Worm (Caenorhabditis elegans) whole organism, young adult: ENCODE results near the gene bcc-1.
A peak's percentile ranks its signal among the peaks of the same experiment; 100 is the strongest.

Source experiments
- B0035.1 ChIP-seq: sonication (generic microtip); optimal IDR thresholded peaks from 2 replicates; lab custom pipeline; 2016; ENCODE audit warnings: missing genetic modification characterization, mild to moderate bottlenecking, missing compliant biosample characterization, missing genotype, missing genetic modification reagents
- B0336.3 ChIP-seq: fragments of 200-800 bp; sonication (Bioruptor generic); IDR thresholded peaks from 2 replicates; pipeline ENCODE4 v1.3.6; 2022; ENCODE audit warnings: missing genetic modification characterization, missing compliant biosample characterization
- D2030.7 ChIP-seq: fragments of 200-800 bp; sonication (Bioruptor generic); IDR thresholded peaks from 2 replicates; pipeline ENCODE4 v1.3.6; 2022; ENCODE audit warnings: missing genetic modification reagents, missing genetic modification characterization, missing compliant biosample characterization
- F33H1.4 ChIP-seq: fragments of 200-800 bp; sonication (Bioruptor generic); IDR thresholded peaks from 2 replicates; pipeline ENCODE4 v1.3.6; 2022; ENCODE audit warnings: missing genetic modification reagents, missing genetic modification characterization, missing compliant biosample characterization
- F49E8.2 ChIP-seq: sonication (generic microtip); optimal IDR thresholded peaks from 3 replicates; lab custom pipeline; 2017; ENCODE audit warnings: missing genetic modification characterization, mild to moderate bottlenecking, missing compliant biosample characterization, antibody characterized with exemption, moderate library complexity; ENCODE audit not compliant: insufficient read depth
- F57A8.1 ChIP-seq: fragments of 200-800 bp; sonication (Bioruptor generic); optimal IDR thresholded peaks from 2 replicates; lab custom pipeline; 2018; ENCODE audit warnings: mild to moderate bottlenecking, missing genetic modification characterization, moderate library complexity, missing compliant biosample characterization
- F57C9.4 ChIP-seq: sonication (generic microtip); optimal IDR thresholded peaks from 2 replicates; lab custom pipeline; 2017; ENCODE audit warnings: mild to moderate bottlenecking, missing genetic modification characterization, missing compliant biosample characterization
- K11D2.4 ChIP-seq: fragments of 200-800 bp; sonication (Bioruptor generic); IDR thresholded peaks from 2 replicates; pipeline ENCODE4 v1.3.6; 2022; ENCODE audit warnings: missing genetic modification reagents, missing genetic modification characterization, missing compliant biosample characterization
- ZK185.1 ChIP-seq: sonication (generic microtip); optimal IDR thresholded peaks from 2 replicates; lab custom pipeline; 2016; ENCODE audit warnings: mild to moderate bottlenecking, missing genetic modification characterization, missing compliant biosample characterization; ENCODE audit not compliant: poor library complexity, severe bottlenecking
- ama-1 ChIP-seq, 3 experiments: fragments of 150-350 bp in 1 of 3; sonication (generic microtip) in 2 of 3; optimal IDR thresholded peaks; 2 replicates each; lab custom pipeline; 2014 to 2018; ENCODE audit warnings: missing biosample characterization in 2 of 3, missing genetic modification characterization in 2 of 3, missing genetic modification reagents in 2 of 3
- atf-7 ChIP-seq: sonication (generic microtip); optimal IDR thresholded peaks from 2 replicates; lab custom pipeline; 2017; ENCODE audit warnings: mild to moderate bottlenecking, missing genetic modification characterization, missing compliant biosample characterization
- athp-1 ChIP-seq: sonication (generic microtip); optimal IDR thresholded peaks from 2 replicates; lab custom pipeline; 2017; ENCODE audit warnings: mild to moderate bottlenecking, missing genetic modification characterization, missing compliant biosample characterization
- attf-5 ChIP-seq: fragments of 200-800 bp; sonication (Bioruptor generic); optimal IDR thresholded peaks from 2 replicates; lab custom pipeline; 2018; ENCODE audit warnings: mild to moderate bottlenecking, missing genetic modification characterization, missing compliant biosample characterization
- attf-6 ChIP-seq: fragments of 200-800 bp; sonication (Bioruptor generic); IDR thresholded peaks from 2 replicates; pipeline ENCODE4 v1.3.6; 2022; ENCODE audit warnings: missing genetic modification reagents, missing genetic modification characterization, missing compliant biosample characterization
- cebp-1 ChIP-seq, 2 experiments: fragments of 200-800 bp in 1 of 2; sonication (Bioruptor generic) in 1 of 2; sonication (generic microtip) in 1 of 2; IDR thresholded peaks in 1 of 2; optimal IDR thresholded peaks in 1 of 2; 2 replicates each; pipeline versions ENCODE4 v1.3.6 to Lab custom; 2017 to 2022; ENCODE audit warnings: missing compliant biosample characterization in 2 of 2, missing genetic modification characterization in 2 of 2, mild to moderate bottlenecking in 1 of 2, missing genetic modification reagents in 1 of 2, moderate library complexity in 1 of 2
- chd-7 ChIP-seq: sonication (generic microtip); optimal IDR thresholded peaks from 2 replicates; lab custom pipeline; 2016; ENCODE audit warnings: mild to moderate bottlenecking, missing genetic modification characterization, moderate library complexity, missing compliant biosample characterization
- dox-1 ChIP-seq: fragments of 200-800 bp; sonication (Bioruptor generic); IDR thresholded peaks from 2 replicates; pipeline ENCODE4 v1.3.6; 2022; ENCODE audit warnings: missing genetic modification reagents, missing genetic modification characterization, missing compliant biosample characterization
- dpff-1 ChIP-seq: sonication (generic microtip); optimal IDR thresholded peaks from 2 replicates; lab custom pipeline; 2017; ENCODE audit warnings: mild to moderate bottlenecking, missing genetic modification characterization, missing compliant biosample characterization
- dpl-1 ChIP-seq: fragments of 150-350 bp; optimal IDR thresholded peaks from 2 replicates; lab custom pipeline; 2014; ENCODE audit warnings: missing biosample characterization, missing genetic modification reagents, missing genetic modification characterization
- egrh-3 ChIP-seq: fragments of 200-800 bp; sonication (Bioruptor generic); IDR thresholded peaks from 2 replicates; pipeline ENCODE4 v1.3.6; 2022; ENCODE audit warnings: missing genetic modification reagents, missing genetic modification characterization, missing compliant biosample characterization
- ekl-4 ChIP-seq: fragments of 200-800 bp; sonication (Bioruptor generic); IDR thresholded peaks from 2 replicates; pipeline ENCODE4 v1.3.6; 2022; ENCODE audit warnings: missing genetic modification reagents, missing genetic modification characterization, missing compliant biosample characterization
- gei-17 ChIP-seq: fragments of 200-800 bp; sonication (Bioruptor generic); optimal IDR thresholded peaks from 2 replicates; lab custom pipeline; 2018; ENCODE audit warnings: mild to moderate bottlenecking, missing genetic modification characterization, missing compliant biosample characterization
- hmg-1.2 ChIP-seq: fragments of 200-800 bp; sonication (Bioruptor generic); IDR thresholded peaks from 2 replicates; pipeline ENCODE4 v1.3.6; 2022; ENCODE audit warnings: missing genetic modification reagents, missing genetic modification characterization, missing compliant biosample characterization
- let-526 ChIP-seq: fragments of 200-800 bp; sonication (Bioruptor generic); IDR thresholded peaks from 2 replicates; pipeline ENCODE4 v1.3.6; 2022; ENCODE audit warnings: missing genetic modification reagents, missing genetic modification characterization, missing compliant biosample characterization
- lin-40 ChIP-seq: sonication (generic microtip); optimal IDR thresholded peaks from 2 replicates; lab custom pipeline; 2016; ENCODE audit warnings: missing genetic modification characterization, mild to moderate bottlenecking, missing compliant biosample characterization, missing genotype, missing genetic modification reagents
- lsl-1 ChIP-seq: fragments of 200-800 bp; sonication (Bioruptor generic); optimal IDR thresholded peaks from 2 replicates; lab custom pipeline; 2018; ENCODE audit warnings: mild to moderate bottlenecking, missing genetic modification characterization, moderate library complexity, missing compliant biosample characterization
- madf-6 ChIP-seq: fragments of 200-800 bp; sonication (Bioruptor generic); IDR thresholded peaks from 2 replicates; pipeline ENCODE4 v1.3.6; 2022; ENCODE audit warnings: missing genetic modification reagents, missing genetic modification characterization, missing compliant biosample characterization
- mes-4 ChIP-seq: sonication (generic microtip); optimal IDR thresholded peaks from 2 replicates; lab custom pipeline; 2016; ENCODE audit warnings: missing genotype, missing genetic modification characterization, missing compliant biosample characterization
- mxl-1 ChIP-seq: sonication (generic microtip); optimal IDR thresholded peaks from 2 replicates; lab custom pipeline; 2016; ENCODE audit warnings: missing genetic modification characterization, missing compliant biosample characterization
- nfya-1 ChIP-seq: sonication (generic microtip); optimal IDR thresholded peaks from 2 replicates; lab custom pipeline; 2017; ENCODE audit warnings: antibody characterized with exemption, missing compliant biosample characterization, missing genetic modification characterization, borderline replicate concordance; ENCODE audit not compliant: insufficient read depth
- pbrm-1 ChIP-seq: fragments of 200-800 bp; sonication (Bioruptor generic); IDR thresholded peaks from 2 replicates; pipeline ENCODE4 v1.3.6; 2022; ENCODE audit warnings: missing genetic modification reagents, missing genetic modification characterization, missing compliant biosample characterization
- pha-4 ChIP-seq: fragments of 150-350 bp; sonication (generic microtip); optimal IDR thresholded peaks from 2 replicates; lab custom pipeline; 2014; ENCODE audit warnings: missing biosample characterization, missing genetic modification reagents, missing genetic modification characterization
- rpc-1 ChIP-seq, 2 experiments: fragments of 150-350 bp in 1 of 2; sonication (generic microtip) in 1 of 2; optimal IDR thresholded peaks; 2 replicates each; lab custom pipeline; 2014 to 2018; ENCODE audit warnings: missing biosample characterization in 1 of 2, missing genetic modification characterization in 1 of 2, missing genetic modification reagents in 1 of 2, missing genotype in 1 of 2
- snpc-1.1 ChIP-seq: sonication (generic microtip); optimal IDR thresholded peaks from 2 replicates; lab custom pipeline; 2017; ENCODE audit warnings: missing genetic modification characterization, mild to moderate bottlenecking, missing compliant biosample characterization, antibody characterized with exemption, moderate library complexity, missing genotype, missing genetic modification reagents; ENCODE audit not compliant: insufficient read depth
- snpc-3.4 ChIP-seq: sonication (generic microtip); optimal IDR thresholded peaks from 2 replicates; lab custom pipeline; 2017; ENCODE audit warnings: missing genetic modification characterization, mild to moderate bottlenecking, missing compliant biosample characterization, antibody characterized with exemption, moderate library complexity, missing genotype, missing genetic modification reagents
- snpc-4 ChIP-seq, 5 experiments: fragments of 150-350 bp in 1 of 5; sonication (generic microtip) in 4 of 5; optimal IDR thresholded peaks; 2 replicates each; lab custom pipeline; 2014 to 2018; ENCODE audit warnings: missing genetic modification characterization in 5 of 5, missing biosample characterization in 3 of 5, antibody characterized with exemption in 2 of 5, mild to moderate bottlenecking in 2 of 5, missing compliant biosample characterization in 2 of 5, missing genotype in 2 of 5, moderate library complexity in 2 of 5, missing genetic modification reagents in 1 of 5
- tbp1 ChIP-seq: fragments of 200-800 bp; sonication (Bioruptor generic); optimal IDR thresholded peaks from 2 replicates; lab custom pipeline; 2018; ENCODE audit warnings: mild to moderate bottlenecking, missing genetic modification characterization, missing compliant biosample characterization
- tbx-9 ChIP-seq: sonication (generic microtip); optimal IDR thresholded peaks from 2 replicates; lab custom pipeline; 2016; ENCODE audit warnings: borderline replicate concordance, missing genetic modification characterization, inconsistent platforms, missing compliant biosample characterization
- unc-62 ChIP-seq: fragments of 150-350 bp; optimal IDR thresholded peaks from 2 replicates; lab custom pipeline; 2014; ENCODE audit warnings: missing biosample characterization, missing genetic modification reagents, missing genetic modification characterization
- xnd-1 ChIP-seq: sonication (generic microtip); optimal IDR thresholded peaks from 2 replicates; lab custom pipeline; 2016; ENCODE audit warnings: missing genotype, missing genetic modification reagents, missing genetic modification characterization, missing compliant biosample characterization
- zfh-2 ChIP-seq: fragments of 200-800 bp; sonication (Bioruptor generic); conservative IDR thresholded peaks from 2 replicates; pipeline ENCODE4 v1.3.6; 2022; ENCODE audit warnings: missing genetic modification reagents, missing genetic modification characterization, missing compliant biosample characterization
- ztf-18 ChIP-seq: sonication (generic microtip); optimal IDR thresholded peaks from 2 replicates; lab custom pipeline; 2016; ENCODE audit warnings: missing genotype, mild to moderate bottlenecking, missing genetic modification characterization, missing compliant biosample characterization

Gene bcc-1

ce11 chrIV:11119972-11120562 lies 27.7 kb upstream of the bcc-1 start:
- TF ChIP-seq F57C9.4 (tag; lab: Kevin White, UChicago) = no peak
- peak; percentile 5 for TF ChIP-seq ama-1 (optimal IDR thresholded peaks at IDR 0.05; lab: Kevin White, UChicago)
- TF ChIP-seq ama-1 (GFP tag; optimal IDR thresholded peaks at IDR 0.05; lab: Kevin White, UChicago) = no peak
- no peak for TF ChIP-seq D2030.7 (GFP tag; lab: Robert Waterston, UW)
- TF ChIP-seq egrh-3 (GFP tag; lab: Robert Waterston, UW) = no peak

- TF ChIP-seq dox-1 (GFP tag; lab: Robert Waterston, UW) (peak; percentile 96), snpc-4 (GFP tag; optimal IDR thresholded peaks at IDR 0.05; lab: Kevin White, UChicago) (no peak), snpc-4 (tag; optimal IDR thresholded peaks at IDR 0.05; lab: Kevin White, UChicago) (peak in 3 of 4 experiments; percentile 68 to 78 (median 71)), dpff-1 (tag; lab: Kevin White, UChicago) (no peak), unc-62 (GFP tag; lab: Kevin White, UChicago) (peak; percentile 11), tbx-9 (tag; lab: Kevin White, UChicago) (no peak), F33H1.4 (GFP tag; lab: Robert Waterston, UW) (peak; percentile 63), K11D2.4 (GFP tag; lab: Robert Waterston, UW) (peak; percentile 60), pha-4 (no peak), mxl-1 (tag; lab: Kevin White, UChicago) (no peak), hmg-1.2 (GFP tag; lab: Robert Waterston, UW) (peak; percentile 97), let-526 (GFP tag; lab: Robert Waterston, UW) (peak; percentile 40; the same call in 1 of the 2 replicates), ZK185.1 (tag; lab: Kevin White, UChicago) (peak; percentile 57), gei-17 (peak; percentile 46), lsl-1 (GFP tag; lab: Kevin White, UChicago) (peak; percentile 67), snpc-1.1 (tag; lab: Kevin White, UChicago) (no peak), snpc-3.4 (no peak), dpl-1 (GFP tag; lab: Kevin White, UChicago) (peak; percentile 48), cebp-1 (GFP tag; IDR thresholded peaks at IDR 0.05; lab: Robert Waterston, UW) (0 out of 2 replicates have a peak, but pooled peaks have one; percentile 12), cebp-1 (tag; optimal IDR thresholded peaks at IDR 0.05; lab: Kevin White, UChicago) (peak; percentile 82), lin-40 (tag; lab: Kevin White, UChicago) (peak; percentile 85), ztf-18 (peak; percentile 76), F49E8.2 (tag; lab: Kevin White, UChicago) (peak; percentile 34), attf-6 (no peak), B0336.3 (GFP tag; lab: Robert Waterston, UW) (peak; percentile 83), pbrm-1 (GFP tag; lab: Robert Waterston, UW) (peak; percentile 84), attf-5 (GFP tag; lab: Kevin White, UChicago) (peak; percentile 88), mes-4 (no peak), chd-7 (tag; lab: Kevin White, UChicago) (peak; percentile 79), athp-1 (tag; lab: Kevin White, UChicago) (peak; percentile 22), ekl-4 (GFP tag; lab: Robert Waterston, UW) (peak; percentile 91), atf-7 (peak; percentile 63), F57A8.1 (peak; percentile 40), rpc-1 (optimal IDR thresholded peaks at IDR 0.05; lab: Kevin White, UChicago) (no peak), rpc-1 (tag; optimal IDR thresholded peaks at IDR 0.05; lab: Kevin White, UChicago) (peak; percentile 5), zfh-2 (GFP tag; lab: Robert Waterston, UW) (peak; percentile 97), tbp1 (peak; percentile 65), B0035.1 (tag; lab: Kevin White, UChicago) (no peak), xnd-1 (tag; lab: Kevin White, UChicago) (no peak), nfya-1 (tag; lab: Kevin White, UChicago) (no peak), madf-6 (GFP tag; lab: Robert Waterston, UW) (peak; percentile 60; the same call in 1 of the 2 replicates)
These were observed 26.6 kb upstream of the bcc-1 start, which contains the start of the genes imp-2 and enpl-1 for ce11 chrIV:11118837-11119491. imp-2 (minus strand) TSS chrIV:11118887. enpl-1 (plus strand) TSS chrIV:11119298.
